Worm (Caenorhabditis elegans) whole organism, midembryonic: ENCODE measurements around the gene pyc-1.
A peak's percentile ranks its signal among the peaks of the same experiment; 100 is the strongest.

Experiments
- T22C8.4 ChIP-seq: fragments of 200-800 bp; sonication (Bioruptor generic); IDR thresholded peaks from 2 replicates; pipeline ENCODE4 v1.3.6; 2022; ENCODE audit warnings: missing genetic modification characterization, missing compliant biosample characterization
- cog-1 ChIP-seq: sonication (generic microtip); optimal IDR thresholded peaks from 2 replicates; lab custom pipeline; 2016; ENCODE audit warnings: missing genetic modification characterization, missing compliant biosample characterization
- flt-1 ChIP-seq: fragments of 200-800 bp; sonication (Bioruptor generic); IDR thresholded peaks from 2 replicates; pipeline ENCODE4 v1.3.6; 2022; ENCODE audit warnings: missing genetic modification characterization, missing compliant biosample characterization
- klf-2 ChIP-seq: fragments of 200-800 bp; sonication (Bioruptor generic); conservative IDR thresholded peaks from 2 replicates; pipeline ENCODE4 v1.3.6; 2022; ENCODE audit warnings: missing genetic modification reagents, missing genetic modification characterization, missing compliant biosample characterization
- med-1 ChIP-seq: sonication (generic microtip); optimal IDR thresholded peaks from 2 replicates; lab custom pipeline; 2017; ENCODE audit warnings: missing genetic modification characterization, mild to moderate bottlenecking, missing compliant biosample characterization, antibody characterized with exemption, missing genetic modification reagents; ENCODE audit not compliant: insufficient read depth
- ref-1 ChIP-seq: fragments of 200-800 bp; sonication (Bioruptor generic); conservative IDR thresholded peaks from 2 replicates; pipeline ENCODE4 v1.3.6; 2022; ENCODE audit warnings: missing genetic modification reagents, missing genetic modification characterization, missing compliant biosample characterization
- tab-1 ChIP-seq: fragments of 200-800 bp; sonication (Bioruptor generic); IDR thresholded peaks from 2 replicates; pipeline ENCODE4 v1.3.6; 2022; ENCODE audit warnings: missing genetic modification characterization, missing compliant biosample characterization
- ztf-23 ChIP-seq: fragments of 200-800 bp; sonication (Bioruptor generic); IDR thresholded peaks from 2 replicates; pipeline ENCODE4 v1.3.6; 2022; ENCODE audit warnings: missing genetic modification reagents, missing genetic modification characterization, missing compliant biosample characterization
- ztf-29 ChIP-seq: fragments of 200-800 bp; sonication (Bioruptor generic); IDR thresholded peaks from 2 replicates; pipeline ENCODE4 v1.3.6; 2022; ENCODE audit warnings: missing genetic modification reagents, missing genetic modification characterization, missing compliant biosample characterization

pyc-1 gene

ce11 chrV:11854905-11855304 is 32.6 kb upstream of the pyc-1 start:
- no peak for TF ChIP-seq med-1 (GFP tag; lab: Kevin White, UChicago)
- no peak for TF ChIP-seq klf-2 (GFP tag; lab: Robert Waterston, UW)
- TF ChIP-seq ztf-23 (GFP tag; lab: Robert Waterston, UW), result no peak
- no peak for TF ChIP-seq cog-1 (tag; lab: Kevin White, UChicago)
- no peak for TF ChIP-seq flt-1 (GFP tag; lab: Robert Waterston, UW)
- no peak for TF ChIP-seq tab-1 (GFP tag; lab: Robert Waterston, UW)
- no peak for TF ChIP-seq ref-1 (GFP tag; lab: Robert Waterston, UW)
- no peak for TF ChIP-seq ztf-29 (GFP tag; lab: Robert Waterston, UW)
- no peak for TF ChIP-seq T22C8.4

- TF ChIP-seq ztf-23 (GFP tag; lab: Robert Waterston, UW) (no peak), tab-1 (GFP tag; lab: Robert Waterston, UW) (no peak), cog-1 (tag; lab: Kevin White, UChicago) (no peak), flt-1 (GFP tag; lab: Robert Waterston, UW) (no peak), med-1 (GFP tag; lab: Kevin White, UChicago) (no peak), ztf-29 (GFP tag; lab: Robert Waterston, UW) (no peak)
Measured at ce11 chrV:11853723-11854122, 31.4 kb upstream of the pyc-1 start.

- TF ChIP-seq T22C8.4 (no peak), med-1 (GFP tag; lab: Kevin White, UChicago) (no peak), ztf-23 (GFP tag; lab: Robert Waterston, UW) (no peak), cog-1 (tag; lab: Kevin White, UChicago) (no peak)
Measured at ce11 chrV:11852305-11852704, 30.0 kb upstream of the pyc-1 start.

ce11 chrV:11849408-11849807 is 27.1 kb upstream of the pyc-1 start:
- TF ChIP-seq cog-1 (tag; lab: Kevin White, UChicago) (no peak), T22C8.4 (no peak), ztf-23 (GFP tag; lab: Robert Waterston, UW) (no peak), ref-1 (GFP tag; lab: Robert Waterston, UW) (no peak), flt-1 (GFP tag; lab: Robert Waterston, UW) (no peak), med-1 (GFP tag; lab: Kevin White, UChicago) (no peak), tab-1 (GFP tag; lab: Robert Waterston, UW) (no peak), ztf-29 (GFP tag; lab: Robert Waterston, UW) (no peak), klf-2 (GFP tag; lab: Robert Waterston, UW) (no peak)

- TF ChIP-seq T22C8.4 (no peak), ztf-23 (GFP tag; lab: Robert Waterston, UW) (no peak), med-1 (GFP tag; lab: Kevin White, UChicago) (no peak), klf-2 (GFP tag; lab: Robert Waterston, UW) (no peak), ztf-29 (GFP tag; lab: Robert Waterston, UW) (no peak), ref-1 (GFP tag; lab: Robert Waterston, UW) (no peak), flt-1 (GFP tag; lab: Robert Waterston, UW) (no peak), tab-1 (GFP tag; lab: Robert Waterston, UW) (no peak), cog-1 (tag; lab: Kevin White, UChicago) (no peak)
Measured at ce11 chrV:11846969-11847368, 24.6 kb upstream of the pyc-1 start.

ce11 chrV:11845492-11845891 is 23.2 kb upstream of the pyc-1 start, which contains the start of gene hmp-1:
hmp-1 (plus strand) TSS chrV:11845871.
- TF ChIP-seq T22C8.4 (no peak), ref-1 (GFP tag; lab: Robert Waterston, UW) (no peak), ztf-29 (GFP tag; lab: Robert Waterston, UW) (no peak), flt-1 (GFP tag; lab: Robert Waterston, UW) (no peak)

- TF ChIP-seq T22C8.4 (no peak), med-1 (GFP tag; lab: Kevin White, UChicago) (no peak), tab-1 (GFP tag; lab: Robert Waterston, UW) (peak; percentile 68; the same call in 1 of the 2 replicates), cog-1 (tag; lab: Kevin White, UChicago) (peak; percentile 48), ztf-29 (GFP tag; lab: Robert Waterston, UW) (no peak), ztf-23 (GFP tag; lab: Robert Waterston, UW) (no peak), klf-2 (GFP tag; lab: Robert Waterston, UW) (no peak), ref-1 (GFP tag; lab: Robert Waterston, UW) (no peak), flt-1 (GFP tag; lab: Robert Waterston, UW) (no peak; the same call in 1 of the 2 replicates)
Measured at ce11 chrV:11844828-11845227, 22.5 kb upstream of the pyc-1 start.

- no peak for TF ChIP-seq ref-1 (GFP tag; lab: Robert Waterston, UW)
- no peak for TF ChIP-seq med-1 (GFP tag; lab: Kevin White, UChicago)
- no peak for TF ChIP-seq tab-1 (GFP tag; lab: Robert Waterston, UW)
- TF ChIP-seq flt-1 (GFP tag; lab: Robert Waterston, UW), result no peak
- no peak for TF ChIP-seq klf-2 (GFP tag; lab: Robert Waterston, UW)
- no peak for TF ChIP-seq ztf-23 (GFP tag; lab: Robert Waterston, UW)
- no peak for TF ChIP-seq cog-1 (tag; lab: Kevin White, UChicago)
- no peak for TF ChIP-seq T22C8.4
- no peak for TF ChIP-seq ztf-29 (GFP tag; lab: Robert Waterston, UW)
Measured at ce11 chrV:11843678-11844366, 21.5 kb upstream of the pyc-1 start, which contains the start of gene nphp-4. nphp-4 (minus strand) TSS chrV:11843728.

ce11 chrV:11839220-11839619 is 16.9 kb upstream of the pyc-1 start, which contains the start of gene idpb-5:
idpb-5 (plus strand) TSS chrV:11839520.
- TF ChIP-seq tab-1 (GFP tag; lab: Robert Waterston, UW) (no peak), flt-1 (GFP tag; lab: Robert Waterston, UW) (no peak), T22C8.4 (no peak), klf-2 (GFP tag; lab: Robert Waterston, UW) (no peak), med-1 (GFP tag; lab: Kevin White, UChicago) (no peak), cog-1 (tag; lab: Kevin White, UChicago) (no peak), ztf-23 (GFP tag; lab: Robert Waterston, UW) (no peak), ztf-29 (GFP tag; lab: Robert Waterston, UW) (no peak), ref-1 (GFP tag; lab: Robert Waterston, UW) (no peak)
